Worm (Caenorhabditis elegans): ENCODE measurements around the gene F20G2.6.

F20G2.6 gene

ce11 chrV:13716531-13716930 lies 46.3 kb upstream of the F20G2.6 start, which contains the start of gene T01D3.6:
TSS of gene T01D3.6 (plus strand) at chrV:13716824.
- no peak for TF ChIP-seq ztf-4 (tag; optimal IDR thresholded peaks at IDR 0.05)
- TF ChIP-seq sma-9 (GFP tag; optimal IDR thresholded peaks at IDR 0.05), result peak; percentile 56
- TF ChIP-seq sma-9 (tag; optimal IDR thresholded peaks at IDR 0.05), result no peak
- no peak for TF ChIP-seq C34F6.9 (tag; optimal IDR thresholded peaks at IDR 0.05)
- peak; percentile 34 for TF ChIP-seq gmeb-1 (tag; optimal IDR thresholded peaks at IDR 0.05)
- peak; percentile 88 for TF ChIP-seq fos-1 (tag; optimal IDR thresholded peaks at IDR 0.05)

- TF ChIP-seq lin-13 (GFP tag; optimal IDR thresholded peaks at IDR 0.05) (no peak), ztf-4 (tag; optimal IDR thresholded peaks at IDR 0.05) (no peak), sma-3 (GFP tag; optimal IDR thresholded peaks at IDR 0.05) (no peak), nhr-11 (tag; optimal IDR thresholded peaks at IDR 0.05) (no peak), snpc-4 (tag; optimal IDR thresholded peaks at IDR 0.05) (no peak), mbf-1 (tag; optimal IDR thresholded peaks at IDR 0.05) (no peak), alr-1 (tag; optimal IDR thresholded peaks at IDR 0.05) (no peak), lin-39 (tag; optimal IDR thresholded peaks at IDR 0.05) (no peak)
Measured at ce11 chrV:13724781-13725180, 38.1 kb upstream of the F20G2.6 start, which contains the start of gene F35E12.2. TSS of gene F35E12.2 (minus strand) at chrV:13724881.

ce11 chrV:13725574-13725973 lies 37.3 kb upstream of the F20G2.6 start, which contains the start of gene fbxa-181:
TSS of gene fbxa-181 (plus strand) at chrV:13725874.
- TF ChIP-seq lin-13 (GFP tag; optimal IDR thresholded peaks at IDR 0.05), result no peak
- no peak for TF ChIP-seq alr-1 (tag; optimal IDR thresholded peaks at IDR 0.05)
- TF ChIP-seq sem-4 (tag; optimal IDR thresholded peaks at IDR 0.05), result no peak
- TF ChIP-seq C34F6.9 (tag; optimal IDR thresholded peaks at IDR 0.05), result no peak
- no peak for TF ChIP-seq nhr-11 (tag; optimal IDR thresholded peaks at IDR 0.05)
- no peak for TF ChIP-seq mbf-1 (tag; optimal IDR thresholded peaks at IDR 0.05)
- TF ChIP-seq fos-1 (tag; optimal IDR thresholded peaks at IDR 0.05), result no peak

- TF ChIP-seq snpc-4 (tag; optimal IDR thresholded peaks at IDR 0.05) (no peak), nhr-129 (tag; optimal IDR thresholded peaks at IDR 0.05) (no peak), blmp-1 (tag; optimal IDR thresholded peaks at IDR 0.05; ENCODE audit: insufficient read depth) (no peak), skn-1 (tag; optimal IDR thresholded peaks at IDR 0.05) (peak; percentile 48), nhr-12 (tag; optimal IDR thresholded peaks at IDR 0.05) (no peak), C34F6.9 (tag; optimal IDR thresholded peaks at IDR 0.05) (no peak), fos-1 (tag; optimal IDR thresholded peaks at IDR 0.05) (peak; percentile 91), ztf-4 (tag; optimal IDR thresholded peaks at IDR 0.05) (no peak), aly-2 (tag; optimal IDR thresholded peaks at IDR 0.05) (no peak)
Measured at ce11 chrV:13730762-13731161, 32.1 kb upstream of the F20G2.6 start, which contains the start of gene dct-17. TSS of gene dct-17 (minus strand) at chrV:13730784.

ce11 chrV:13736147-13736546 lies 26.7 kb upstream of the F20G2.6 start, which contains the start of gene F35E12.6:
TSS of gene F35E12.6 (minus strand) at chrV:13736247.
- TF ChIP-seq gmeb-1 (tag; optimal IDR thresholded peaks at IDR 0.05) (no peak), fos-1 (tag; optimal IDR thresholded peaks at IDR 0.05) (peak; percentile 19), nhr-6 (tag; optimal IDR thresholded peaks at IDR 0.05) (no peak)

ce11 chrV:13738374-13738773 lies 24.5 kb upstream of the F20G2.6 start, which contains the start of gene irg-5:
TSS of gene irg-5 (minus strand) at chrV:13738474.
- TF ChIP-seq blmp-1 (tag; optimal IDR thresholded peaks at IDR 0.05; ENCODE audit: insufficient read depth) (no peak), mbf-1 (tag; optimal IDR thresholded peaks at IDR 0.05) (no peak), crh-2 (tag; optimal IDR thresholded peaks at IDR 0.05) (no peak), lin-39 (tag; optimal IDR thresholded peaks at IDR 0.05) (no peak), mab-5 (tag; optimal IDR thresholded peaks at IDR 0.05) (no peak), nhr-21 (tag; optimal IDR thresholded peaks at IDR 0.05) (no peak), dmd-4 (tag; optimal IDR thresholded peaks at IDR 0.05) (no peak), aly-2 (tag; optimal IDR thresholded peaks at IDR 0.05) (no peak), nhr-6 (tag; optimal IDR thresholded peaks at IDR 0.05) (no peak), nhr-23 (tag; optimal IDR thresholded peaks at IDR 0.05) (no peak), nhr-12 (tag; optimal IDR thresholded peaks at IDR 0.05) (no peak)

ce11 chrV:13739901-13740300 lies 23.0 kb upstream of the F20G2.6 start:
- TF ChIP-seq fos-1 (tag; optimal IDR thresholded peaks at IDR 0.05) (peak; percentile 51), nhr-12 (tag; optimal IDR thresholded peaks at IDR 0.05) (no peak), lin-11 (tag; optimal IDR thresholded peaks at IDR 0.05) (no peak), lin-39 (tag; optimal IDR thresholded peaks at IDR 0.05) (no peak), sma-9 (GFP tag; optimal IDR thresholded peaks at IDR 0.05) (peak; percentile 40), sma-9 (tag; optimal IDR thresholded peaks at IDR 0.05) (no peak), nhr-11 (tag; optimal IDR thresholded peaks at IDR 0.05) (no peak), snpc-4 (tag; optimal IDR thresholded peaks at IDR 0.05) (no peak), nhr-6 (tag; optimal IDR thresholded peaks at IDR 0.05) (no peak), R02D3.7 (tag; optimal IDR thresholded peaks at IDR 0.05) (no peak), aly-2 (tag; optimal IDR thresholded peaks at IDR 0.05) (no peak), lin-13 (GFP tag; optimal IDR thresholded peaks at IDR 0.05) (no peak), nhr-77 (tag; optimal IDR thresholded peaks at IDR 0.05) (no peak), blmp-1 (tag; optimal IDR thresholded peaks at IDR 0.05; ENCODE audit: insufficient read depth) (no peak)
